In the genomic region with DNA sequence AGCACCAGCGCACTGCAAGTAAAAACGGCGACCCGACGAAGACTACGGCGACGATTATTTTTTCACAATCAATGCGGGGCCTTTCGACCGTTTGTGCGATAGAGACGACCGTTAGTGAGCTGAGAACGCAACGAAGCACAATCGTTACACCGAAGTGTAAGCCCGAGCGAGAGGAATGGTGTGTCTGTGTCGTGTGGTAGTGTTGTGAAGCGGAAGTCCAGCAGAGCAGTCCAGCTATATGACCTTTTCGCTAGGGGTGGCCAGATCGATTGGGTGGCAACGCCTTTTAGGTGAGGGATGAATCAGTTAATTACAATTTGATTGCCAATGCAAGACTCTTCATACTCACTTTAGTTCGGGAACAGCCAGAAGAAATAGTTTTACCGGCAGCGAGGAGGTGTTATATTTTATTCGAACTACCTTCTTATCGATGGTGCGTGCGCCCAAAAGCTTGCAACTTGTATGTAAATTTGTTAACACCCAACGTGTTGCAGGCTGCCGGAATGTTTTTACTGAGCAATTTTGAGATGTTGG, we compare ENCODE assay signal across 1 fruit fly cellular context.
TF ChIP-seq lines count a peak whose summit lies in the region.

No protein-coding gene starts in this region.

TF ChIP-seq in whole organism, embryonic, 481 proteins besides CTCF, POLR2A, EP300 and RAD21 (continued from another document):
- TF ChIP-seq sqz (GFP tag; optimal IDR thresholded peaks at IDR 0.05; lab: Kevin White, UChicago) (peak; percentile 50), z (GFP tag; IDR thresholded peaks at IDR 0.05; lab: Robert Waterston, UW) (no peak), CG43689 (GFP tag; IDR thresholded peaks at IDR 0.05; lab: Robert Waterston, UW) (0 out of 2 replicates have a peak, but pooled peaks have one; percentile 26), H2.0 (GFP tag; IDR thresholded peaks at IDR 0.05; lab: Robert Waterston, UW) (peak; percentile 70), Lhr (GFP tag; optimal IDR thresholded peaks at IDR 0.05; lab: Kevin White, UChicago) (peak; percentile 60), CG14441 (GFP tag; IDR thresholded peaks at IDR 0.05; lab: Robert Waterston, UW) (peak; percentile 46; the same call in 1 of the 2 replicates), da (GFP tag; optimal IDR thresholded peaks at IDR 0.05; lab: Kevin White, UChicago) (peak; percentile 2), CG14860 (GFP tag; IDR thresholded peaks at IDR 0.05; lab: Robert Waterston, UW; ENCODE audit: partially characterized antibody) (no peak), CG9876 (GFP tag; optimal IDR thresholded peaks at IDR 0.05; lab: Kevin White, UChicago) (peak; percentile 76), CG8388 (GFP tag; optimal IDR thresholded peaks at IDR 0.05; lab: Kevin White, UChicago) (no peak), BEAF-32 (GFP tag; optimal IDR thresholded peaks at IDR 0.05; lab: Kevin White, UChicago) (no peak), CG12104 (GFP tag; optimal IDR thresholded peaks at IDR 0.05; lab: Kevin White, UChicago) (no peak), CG34422 (GFP tag; IDR thresholded peaks at IDR 0.05; lab: Robert Waterston, UW) (peak; percentile 66; the same call in 1 of the 3 replicates), CG31441 (GFP tag; IDR thresholded peaks at IDR 0.05; lab: Robert Waterston, UW) (no peak)
TF ChIP-seq in whole organism, embryonic: peak in this region for 318.
